Worm (Caenorhabditis elegans) whole organism, midembryonic: ENCODE data around the gene srsx-13.

ENCODE experiments used
- T22C8.4 ChIP-seq: fragments of 200-800 bp; sonication (Bioruptor generic); IDR thresholded peaks from 2 replicates; pipeline ENCODE4 v1.3.6; 2022; ENCODE audit warnings: missing genetic modification characterization, missing compliant biosample characterization
- flt-1 ChIP-seq: fragments of 200-800 bp; sonication (Bioruptor generic); IDR thresholded peaks from 2 replicates; pipeline ENCODE4 v1.3.6; 2022; ENCODE audit warnings: missing genetic modification characterization, missing compliant biosample characterization
- klf-2 ChIP-seq: fragments of 200-800 bp; sonication (Bioruptor generic); conservative IDR thresholded peaks from 2 replicates; pipeline ENCODE4 v1.3.6; 2022; ENCODE audit warnings: missing genetic modification reagents, missing genetic modification characterization, missing compliant biosample characterization
- ref-1 ChIP-seq: fragments of 200-800 bp; sonication (Bioruptor generic); conservative IDR thresholded peaks from 2 replicates; pipeline ENCODE4 v1.3.6; 2022; ENCODE audit warnings: missing genetic modification reagents, missing genetic modification characterization, missing compliant biosample characterization
- ztf-23 ChIP-seq: fragments of 200-800 bp; sonication (Bioruptor generic); IDR thresholded peaks from 2 replicates; pipeline ENCODE4 v1.3.6; 2022; ENCODE audit warnings: missing genetic modification reagents, missing genetic modification characterization, missing compliant biosample characterization

DNA sequence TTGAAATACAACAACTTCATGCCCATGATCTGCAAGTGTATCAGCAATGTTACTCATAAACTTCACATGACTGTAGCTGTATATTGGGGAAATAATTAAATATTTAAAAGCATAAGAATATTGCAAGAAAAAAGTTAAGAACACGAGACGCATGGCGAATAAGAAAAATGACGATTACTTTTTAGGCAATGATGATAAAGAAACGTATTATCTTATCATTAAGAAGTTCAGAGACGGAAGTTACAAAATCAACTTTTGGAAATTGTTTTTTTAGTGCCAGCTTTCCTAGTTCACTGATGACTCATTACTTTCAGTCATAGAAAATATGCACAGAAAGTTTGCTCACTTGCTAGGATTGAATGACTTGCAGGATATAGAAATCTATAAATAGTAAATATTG, 17.4 kb upstream of the srsx-13 start, which contains the start of gene ugt-7:
- TF ChIP-seq T22C8.4 (GFP tag; lab: Robert Waterston, UW) (no peak), ref-1 (GFP tag; lab: Robert Waterston, UW) (no peak), klf-2 (GFP tag; lab: Robert Waterston, UW) (no peak), flt-1 (no peak), ztf-23 (no peak)
